Worm (Caenorhabditis elegans) whole organism, young adult: ENCODE data around the gene snb-7.

ENCODE experiments used
- C17E4.6 ChIP-seq: fragments of 200-800 bp; sonication (Bioruptor generic); IDR thresholded peaks from 2 replicates; pipeline ENCODE4 v1.3.6; 2022; ENCODE audit warnings: missing genetic modification reagents, missing genetic modification characterization, missing compliant biosample characterization
- F55B11.4 ChIP-seq: sonication (generic microtip); optimal IDR thresholded peaks from 2 replicates; lab custom pipeline; 2016; ENCODE audit warnings: missing compliant biosample characterization, missing genetic modification characterization, borderline replicate concordance; ENCODE audit not compliant: insufficient read depth
- T07F8.4 ChIP-seq: sonication (generic microtip); optimal IDR thresholded peaks from 2 replicates; lab custom pipeline; 2016; ENCODE audit warnings: mild to moderate bottlenecking, missing genetic modification characterization, moderate library complexity, missing compliant biosample characterization
- Y56A3A.18 ChIP-seq: fragments of 200-800 bp; sonication (Bioruptor generic); IDR thresholded peaks from 2 replicates; pipeline ENCODE4 v1.3.6; 2022; ENCODE audit warnings: missing genetic modification reagents, missing genetic modification characterization, missing compliant biosample characterization
- ceh-27 ChIP-seq: fragments of 200-800 bp; sonication (Bioruptor generic); optimal IDR thresholded peaks from 2 replicates; lab custom pipeline; 2018; ENCODE audit warnings: mild to moderate bottlenecking, missing genetic modification characterization, moderate library complexity, missing compliant biosample characterization
- ceh-91 ChIP-seq: fragments of 200-800 bp; sonication (Bioruptor generic); IDR thresholded peaks from 2 replicates; pipeline ENCODE4 v1.3.6; 2022; ENCODE audit warnings: missing genetic modification reagents, missing genetic modification characterization, missing compliant biosample characterization
- egl-18 ChIP-seq: fragments of 200-800 bp; sonication (Bioruptor generic); IDR thresholded peaks from 2 replicates; pipeline ENCODE4 v1.3.6; 2022; ENCODE audit warnings: missing genetic modification reagents, missing genetic modification characterization, missing compliant biosample characterization
- him-1 ChIP-seq: sonication (generic microtip); optimal IDR thresholded peaks from 2 replicates; lab custom pipeline; 2016; ENCODE audit warnings: missing genotype, missing genetic modification reagents, missing genetic modification characterization, missing compliant biosample characterization
- lin-40 ChIP-seq: sonication (generic microtip); optimal IDR thresholded peaks from 2 replicates; lab custom pipeline; 2016; ENCODE audit warnings: missing genetic modification characterization, mild to moderate bottlenecking, missing compliant biosample characterization, missing genotype, missing genetic modification reagents
- mcd-1 ChIP-seq: fragments of 200-800 bp; sonication (Bioruptor generic); IDR thresholded peaks from 2 replicates; pipeline ENCODE4 v1.3.6; 2022; ENCODE audit warnings: missing genetic modification reagents, missing genetic modification characterization, missing compliant biosample characterization
- nhr-120 ChIP-seq: fragments of 200-800 bp; sonication (Bioruptor generic); IDR thresholded peaks from 2 replicates; pipeline ENCODE4 v1.3.6; 2022; ENCODE audit warnings: missing genetic modification characterization, missing compliant biosample characterization
- snpc-4 ChIP-seq, 5 experiments: fragments of 150-350 bp in 1 of 5; sonication (generic microtip) in 4 of 5; optimal IDR thresholded peaks; 2 replicates each; lab custom pipeline; 2014 to 2018; ENCODE audit warnings: missing genetic modification characterization in 5 of 5, missing biosample characterization in 3 of 5, antibody characterized with exemption in 2 of 5, mild to moderate bottlenecking in 2 of 5, missing compliant biosample characterization in 2 of 5, missing genotype in 2 of 5, moderate library complexity in 2 of 5, missing genetic modification reagents in 1 of 5
- unc-62 ChIP-seq: fragments of 150-350 bp; optimal IDR thresholded peaks from 2 replicates; lab custom pipeline; 2014; ENCODE audit warnings: missing biosample characterization, missing genetic modification reagents, missing genetic modification characterization
- zim-3 ChIP-seq: sonication (generic microtip); optimal IDR thresholded peaks from 2 replicates; lab custom pipeline; 2017; ENCODE audit warnings: mild to moderate bottlenecking, missing genetic modification characterization, moderate library complexity, missing compliant biosample characterization

ce11 chrIV:12574265-12574664 lies 13.6 kb downstream of the snb-7 start:
- TF ChIP-seq lin-40 (tag; lab: Kevin White, UChicago), result no peak
- no peak for TF ChIP-seq Y56A3A.18 (GFP tag; lab: Robert Waterston, UW)
- TF ChIP-seq zim-3 (tag; lab: Kevin White, UChicago), result no peak
- TF ChIP-seq egl-18 (GFP tag; lab: Robert Waterston, UW), result no peak
- TF ChIP-seq mcd-1 (GFP tag; lab: Robert Waterston, UW), result no peak
- no peak for TF ChIP-seq C17E4.6 (GFP tag; lab: Robert Waterston, UW)
- TF ChIP-seq nhr-120 (GFP tag; lab: Robert Waterston, UW), result no peak
- no peak for TF ChIP-seq T07F8.4 (tag; lab: Kevin White, UChicago)
- no peak for TF ChIP-seq snpc-4 (GFP tag; optimal IDR thresholded peaks at IDR 0.05; lab: Kevin White, UChicago)
- no peak for TF ChIP-seq snpc-4 (tag; optimal IDR thresholded peaks at IDR 0.05; lab: Kevin White, UChicago)
- TF ChIP-seq ceh-91, result no peak
- no peak for TF ChIP-seq ceh-27
- TF ChIP-seq unc-62 (GFP tag; lab: Kevin White, UChicago), result no peak
- no peak for TF ChIP-seq F55B11.4
- TF ChIP-seq him-1 (tag; lab: Kevin White, UChicago), result no peak
